Worm (Caenorhabditis elegans) whole organism, early embryonic: ENCODE measurements around the gene F08H9.3.

Experiments
- B0310.2 ChIP-seq: sonication (generic microtip); optimal IDR thresholded peaks from 2 replicates; lab custom pipeline; 2016; ENCODE audit warnings: mild to moderate bottlenecking, missing genetic modification characterization, missing compliant biosample characterization
- F13C5.2 ChIP-seq: sonication (generic microtip); optimal IDR thresholded peaks from 2 replicates; lab custom pipeline; 2017; ENCODE audit warnings: mild to moderate bottlenecking, missing genetic modification characterization, inconsistent platforms, missing compliant biosample characterization
- aly-1 ChIP-seq: sonication (generic microtip); optimal IDR thresholded peaks from 2 replicates; lab custom pipeline; 2016; ENCODE audit warnings: missing genetic modification characterization, missing compliant biosample characterization
- ama-1 ChIP-seq: fragments of 150-350 bp; optimal IDR thresholded peaks from 2 replicates; lab custom pipeline; 2014
- ceh-13 ChIP-seq: fragments of 200-800 bp; sonication (Bioruptor generic); optimal IDR thresholded peaks from 2 replicates; lab custom pipeline; 2018; ENCODE audit warnings: mild to moderate bottlenecking, missing genetic modification characterization, missing compliant biosample characterization
- ceh-36 ChIP-seq: sonication (generic microtip); optimal IDR thresholded peaks from 2 replicates; lab custom pipeline; 2016; ENCODE audit warnings: missing genetic modification characterization, inconsistent platforms, missing compliant biosample characterization
- ets-7 ChIP-seq: sonication (generic microtip); optimal IDR thresholded peaks from 2 replicates; lab custom pipeline; 2016; ENCODE audit warnings: missing genotype, missing genetic modification characterization, missing compliant biosample characterization
- flt-1 ChIP-seq: fragments of 200-800 bp; sonication (Bioruptor generic); IDR thresholded peaks from 2 replicates; pipeline ENCODE4 v1.3.6; 2022; ENCODE audit warnings: missing genetic modification characterization, missing compliant biosample characterization
- hmbx-1 ChIP-seq: sonication (generic microtip); optimal IDR thresholded peaks from 2 replicates; lab custom pipeline; 2016; ENCODE audit warnings: mild to moderate bottlenecking, missing genetic modification characterization, missing compliant biosample characterization
- hmg-4 ChIP-seq: fragments of 200-800 bp; sonication (Bioruptor generic); optimal IDR thresholded peaks from 2 replicates; lab custom pipeline; 2018; ENCODE audit warnings: mild to moderate bottlenecking, missing genetic modification characterization, missing compliant biosample characterization
- hnd-1 ChIP-seq: sonication (generic microtip); optimal IDR thresholded peaks from 2 replicates; lab custom pipeline; 2016; ENCODE audit warnings: missing genetic modification characterization, missing compliant biosample characterization
- pes-1 ChIP-seq: fragments of 200-800 bp; sonication (Bioruptor generic); IDR thresholded peaks from 2 replicates; pipeline ENCODE4 v1.3.6; 2022; ENCODE audit warnings: missing genetic modification reagents, missing genetic modification characterization, missing compliant biosample characterization
- scrt-1 ChIP-seq: fragments of 200-800 bp; sonication (Bioruptor generic); IDR thresholded peaks from 2 replicates; pipeline ENCODE4 v1.3.6; 2022; ENCODE audit warnings: missing genetic modification characterization, missing compliant biosample characterization
- sea-1 ChIP-seq: fragments of 200-800 bp; sonication (Bioruptor generic); conservative IDR thresholded peaks from 2 replicates; pipeline ENCODE4 v1.3.6; 2022; ENCODE audit warnings: missing genetic modification characterization, missing compliant biosample characterization
- tbx-11 ChIP-seq: fragments of 200-800 bp; sonication (Bioruptor generic); IDR thresholded peaks from 2 replicates; pipeline ENCODE4 v1.3.6; 2022; ENCODE audit warnings: missing genetic modification characterization, missing compliant biosample characterization
- tbx-37 ChIP-seq: fragments of 200-800 bp; sonication (Bioruptor generic); conservative IDR thresholded peaks from 2 replicates; pipeline ENCODE4 v1.3.6; 2022; ENCODE audit warnings: missing genetic modification reagents, missing genetic modification characterization, missing compliant biosample characterization
- tra-4 ChIP-seq: sonication (generic microtip); optimal IDR thresholded peaks from 2 replicates; lab custom pipeline; 2017; ENCODE audit warnings: missing genetic modification characterization, missing compliant biosample characterization

F08H9.3 gene

ce11 chrV:14464368-14464767, 1.2 kb upstream of the F08H9.3 start, which contains the start of gene F08H9.4:
F08H9.4 (minus strand) TSS chrV:14464428.
- TF ChIP-seq ets-7 (tag; lab: Kevin White, UChicago) (no peak), F13C5.2 (tag; lab: Kevin White, UChicago) (no peak), tra-4 (no peak), flt-1 (GFP tag; lab: Robert Waterston, UW) (no peak), scrt-1 (no peak), tbx-37 (GFP tag; lab: Robert Waterston, UW) (no peak), ceh-36 (tag; lab: Kevin White, UChicago) (no peak), sea-1 (GFP tag; lab: Robert Waterston, UW) (no peak), ama-1 (lab: Kevin White, UChicago) (no peak), hnd-1 (tag; lab: Kevin White, UChicago) (no peak)

ce11 chrV:14462653-14463052, 485 bp downstream of the F08H9.3 start:
- TF ChIP-seq scrt-1 (no peak), pes-1 (no peak), hmbx-1 (tag; lab: Kevin White, UChicago) (no peak), F13C5.2 (tag; lab: Kevin White, UChicago) (no peak), ets-7 (tag; lab: Kevin White, UChicago) (no peak), B0310.2 (tag; lab: Kevin White, UChicago) (no peak), tbx-11 (GFP tag; lab: Robert Waterston, UW) (no peak), sea-1 (GFP tag; lab: Robert Waterston, UW) (no peak), flt-1 (GFP tag; lab: Robert Waterston, UW) (no peak), hmg-4 (no peak), tbx-37 (GFP tag; lab: Robert Waterston, UW) (no peak), aly-1 (tag; lab: Kevin White, UChicago) (no peak), ceh-13 (no peak)

ce11 chrV:14460615-14461102, 2.5 kb downstream of the F08H9.3 start, which contains the start of gene F08H9.2:
F08H9.2 (plus strand) TSS chrV:14460665.
- TF ChIP-seq flt-1 (GFP tag; lab: Robert Waterston, UW) = no peak
- peak; percentile 20 for TF ChIP-seq hmg-4

- TF ChIP-seq scrt-1 (no peak), tra-4 (no peak), hmg-4 (no peak), hmbx-1 (tag; lab: Kevin White, UChicago) (no peak), ama-1 (lab: Kevin White, UChicago) (no peak), F13C5.2 (tag; lab: Kevin White, UChicago) (no peak), B0310.2 (tag; lab: Kevin White, UChicago) (no peak), tbx-37 (GFP tag; lab: Robert Waterston, UW) (no peak), flt-1 (GFP tag; lab: Robert Waterston, UW) (no peak), ets-7 (tag; lab: Kevin White, UChicago) (no peak), ceh-36 (tag; lab: Kevin White, UChicago) (no peak), tbx-11 (GFP tag; lab: Robert Waterston, UW) (no peak), hnd-1 (tag; lab: Kevin White, UChicago) (no peak), pes-1 (no peak)
Observed at ce11 chrV:14460122-14460521, 3.0 kb downstream of the F08H9.3 start.

- no peak for TF ChIP-seq B0310.2 (tag; lab: Kevin White, UChicago)
- no peak for TF ChIP-seq hmg-4
- no peak for TF ChIP-seq sea-1 (GFP tag; lab: Robert Waterston, UW)
- no peak for TF ChIP-seq hmbx-1 (tag; lab: Kevin White, UChicago)
- TF ChIP-seq flt-1 (GFP tag; lab: Robert Waterston, UW) = no peak
- TF ChIP-seq pes-1 = no peak
- no peak for TF ChIP-seq aly-1 (tag; lab: Kevin White, UChicago)
- no peak for TF ChIP-seq scrt-1
- TF ChIP-seq ama-1 (lab: Kevin White, UChicago) = no peak
- no peak for TF ChIP-seq ets-7 (tag; lab: Kevin White, UChicago)
- no peak for TF ChIP-seq ceh-13
- TF ChIP-seq ceh-36 (tag; lab: Kevin White, UChicago) = no peak
- no peak for TF ChIP-seq tra-4
- no peak for TF ChIP-seq tbx-37 (GFP tag; lab: Robert Waterston, UW)
- no peak for TF ChIP-seq tbx-11 (GFP tag; lab: Robert Waterston, UW)
- no peak for TF ChIP-seq hnd-1 (tag; lab: Kevin White, UChicago)
Observed at ce11 chrV:14457070-14457469, 6.1 kb downstream of the F08H9.3 start, which contains the start of gene coh-3. coh-3 (plus strand) TSS chrV:14457422.

- TF ChIP-seq ama-1 (lab: Kevin White, UChicago) = no peak
- TF ChIP-seq ceh-13 = no peak
- TF ChIP-seq ceh-36 (tag; lab: Kevin White, UChicago) = no peak
- TF ChIP-seq F13C5.2 (tag; lab: Kevin White, UChicago) = no peak
- TF ChIP-seq tbx-11 (GFP tag; lab: Robert Waterston, UW) = no peak
- TF ChIP-seq tra-4 = no peak
- TF ChIP-seq tbx-37 (GFP tag; lab: Robert Waterston, UW) = no peak
- TF ChIP-seq hmg-4 = no peak
- no peak for TF ChIP-seq B0310.2 (tag; lab: Kevin White, UChicago)
- no peak for TF ChIP-seq sea-1 (GFP tag; lab: Robert Waterston, UW)
- TF ChIP-seq pes-1 = no peak
- no peak for TF ChIP-seq flt-1 (GFP tag; lab: Robert Waterston, UW)
- TF ChIP-seq hnd-1 (tag; lab: Kevin White, UChicago) = no peak
- no peak for TF ChIP-seq hmbx-1 (tag; lab: Kevin White, UChicago)
- TF ChIP-seq scrt-1 = no peak
- no peak for TF ChIP-seq ets-7 (tag; lab: Kevin White, UChicago)
- TF ChIP-seq aly-1 (tag; lab: Kevin White, UChicago) = no peak
Observed at ce11 chrV:14456626-14457025, 6.5 kb downstream of the F08H9.3 start, which contains the start of gene bmk-1. bmk-1 (minus strand) TSS chrV:14456984.

ce11 chrV:14449397-14449796, 13.7 kb downstream of the F08H9.3 start, which contains the start of gene F23B12.7:
F23B12.7 (plus strand) TSS chrV:14449697.
- TF ChIP-seq ceh-36 (tag; lab: Kevin White, UChicago) (no peak), ets-7 (tag; lab: Kevin White, UChicago) (no peak), hnd-1 (tag; lab: Kevin White, UChicago) (no peak), ama-1 (lab: Kevin White, UChicago) (no peak), hmbx-1 (tag; lab: Kevin White, UChicago) (no peak), aly-1 (tag; lab: Kevin White, UChicago) (no peak), F13C5.2 (tag; lab: Kevin White, UChicago) (no peak), B0310.2 (tag; lab: Kevin White, UChicago) (no peak)
